Fruit fly (Drosophila melanogaster): ENCODE results near the gene Btk.

Btk gene

dm6 chr2L:8300220-8301167 lies at the start of gene Btk:
Gene Btk, minus strand, starts transcription at chr2L:8301079.
- TF ChIP-seq CG8478 (optimal IDR thresholded peaks at IDR 0.05) (no peak), CTCF (optimal IDR thresholded peaks at IDR 0.05) (peak in 1 of 2 experiments; percentile 44)

dm6 chr2L:8346260-8346659 lies 45.4 kb upstream of the Btk start, which contains the start of gene CG7778:
Gene CG7778, plus strand, starts transcription at chr2L:8346620.
- no peak for TF ChIP-seq CG8478 (optimal IDR thresholded peaks at IDR 0.05)

- TF ChIP-seq CTCF (optimal IDR thresholded peaks at IDR 0.05), result no peak
Measured at dm6 chr2L:8344536-8344935, 43.7 kb upstream of the Btk start.

- TF ChIP-seq CTCF (optimal IDR thresholded peaks at IDR 0.05) (no peak), CG8478 (optimal IDR thresholded peaks at IDR 0.05) (no peak)
Measured at dm6 chr2L:8342395-8342794, 41.5 kb upstream of the Btk start, which contains the start of gene CG14273. Gene CG14273, plus strand, starts transcription at chr2L:8342695.

- no peak for TF ChIP-seq CTCF (optimal IDR thresholded peaks at IDR 0.05)
- no peak for TF ChIP-seq CG8478 (optimal IDR thresholded peaks at IDR 0.05)
Measured at dm6 chr2L:8339751-8340349, 39.0 kb upstream of the Btk start.

- TF ChIP-seq CG8478 (optimal IDR thresholded peaks at IDR 0.05) (no peak), CTCF (optimal IDR thresholded peaks at IDR 0.05) (no peak)
Measured at dm6 chr2L:8338039-8338438, 37.2 kb upstream of the Btk start, which contains the start of gene witty. Gene witty, plus strand, starts transcription at chr2L:8338287.

- no peak for TF ChIP-seq CTCF (optimal IDR thresholded peaks at IDR 0.05)
- no peak for TF ChIP-seq CG8478 (optimal IDR thresholded peaks at IDR 0.05)
Measured at dm6 chr2L:8334705-8335104, 33.8 kb upstream of the Btk start.

- TF ChIP-seq CG8478 (optimal IDR thresholded peaks at IDR 0.05) (no peak), CTCF (optimal IDR thresholded peaks at IDR 0.05) (no peak)
Measured at dm6 chr2L:8333624-8334023, 32.7 kb upstream of the Btk start.

- TF ChIP-seq CG8478 (optimal IDR thresholded peaks at IDR 0.05), result no peak
- TF ChIP-seq CTCF (optimal IDR thresholded peaks at IDR 0.05), result no peak
Measured at dm6 chr2L:8333185-8333584, 32.3 kb upstream of the Btk start.

dm6 chr2L:8328526-8329097 lies 27.7 kb upstream of the Btk start:
- TF ChIP-seq CTCF (optimal IDR thresholded peaks at IDR 0.05), result no peak
- no peak for TF ChIP-seq CG8478 (optimal IDR thresholded peaks at IDR 0.05)

- TF ChIP-seq CTCF (optimal IDR thresholded peaks at IDR 0.05) (no peak), CG8478 (optimal IDR thresholded peaks at IDR 0.05) (no peak)
Measured at dm6 chr2L:8327783-8328327, 27.0 kb upstream of the Btk start.

- no peak for TF ChIP-seq CG8478 (optimal IDR thresholded peaks at IDR 0.05)
- TF ChIP-seq CTCF (optimal IDR thresholded peaks at IDR 0.05), result no peak
Measured at dm6 chr2L:8327272-8327555, 26.3 kb upstream of the Btk start, which contains the start of gene CG14275. Gene CG14275, plus strand, starts transcription at chr2L:8327456.

dm6 chr2L:8326414-8327271 lies 25.8 kb upstream of the Btk start:
- TF ChIP-seq CTCF (optimal IDR thresholded peaks at IDR 0.05) (no peak), CG8478 (optimal IDR thresholded peaks at IDR 0.05) (no peak)

dm6 chr2L:8325150-8325549 lies 24.3 kb upstream of the Btk start, which contains the start of gene CG7781:
Gene CG7781, minus strand, starts transcription at chr2L:8325409.
- no peak for TF ChIP-seq CG8478 (optimal IDR thresholded peaks at IDR 0.05)

All from S2 (cell line).